Fruit fly (Drosophila melanogaster): ENCODE data around the gene mth.
A peak's percentile ranks its signal among the peaks of the same experiment; 100 is the strongest.

The mth gene

dm6 chr3L:342839-343238, 3.9 kb downstream of the mth start, which contains the start of gene mthl10 (continued):
- TF ChIP-seq exex (tag; optimal IDR thresholded peaks at IDR 0.05) (peak; percentile 8), CG2199 (GFP tag; IDR thresholded peaks at IDR 0.05) (peak; percentile 64; the same call in 1 of the 3 replicates), dmrt99B (tag; optimal IDR thresholded peaks at IDR 0.05) (no peak), CG12391 (tag; optimal IDR thresholded peaks at IDR 0.05) (no peak), Mad (GFP tag; optimal IDR thresholded peaks at IDR 0.05) (no peak), Sox102F (GFP tag; optimal IDR thresholded peaks at IDR 0.05) (no peak), CG18476 (GFP tag; optimal IDR thresholded peaks at IDR 0.05) (no peak), shn (GFP tag; optimal IDR thresholded peaks at IDR 0.05) (no peak), Spps (tag; optimal IDR thresholded peaks at IDR 0.05) (no peak), HmgZ (tag; optimal IDR thresholded peaks at IDR 0.05) (peak; percentile 59), CG1832 (GFP tag; optimal IDR thresholded peaks at IDR 0.05) (no peak), CG11456 (GFP tag; IDR thresholded peaks at IDR 0.05) (no peak), zfh1 (GFP tag; IDR thresholded peaks at IDR 0.05) (no peak), run (tag; optimal IDR thresholded peaks at IDR 0.05) (no peak), Dp (GFP tag; optimal IDR thresholded peaks at IDR 0.05) (peak; percentile 24), trem (tag; optimal IDR thresholded peaks at IDR 0.05) (no peak), CG33557 (GFP tag; optimal IDR thresholded peaks at IDR 0.05) (no peak), Nf-YB (GFP tag; optimal IDR thresholded peaks at IDR 0.05) (peak; percentile 20), ab (GFP tag; optimal IDR thresholded peaks at IDR 0.05) (no peak), CG8359 (GFP tag; optimal IDR thresholded peaks at IDR 0.05; ENCODE audit: borderline replicate concordance) (no peak), E2f2 (GFP tag; IDR thresholded peaks at IDR 0.05) (peak; percentile 22), CG17912 (GFP tag; optimal IDR thresholded peaks at IDR 0.05) (no peak), TFAM (GFP tag; optimal IDR thresholded peaks at IDR 0.05) (no peak), amos (GFP tag; IDR thresholded peaks at IDR 0.05; ENCODE audit: partially characterized antibody) (peak; percentile 12; the same call in 1 of the 2 replicates), CG6654 (GFP tag; optimal IDR thresholded peaks at IDR 0.05) (no peak), chinmo (GFP tag; IDR thresholded peaks at IDR 0.05; ENCODE audit: partially characterized antibody) (0 out of 4 replicates have a peak, but pooled peaks have one; percentile 53), NfI (GFP tag; optimal IDR thresholded peaks at IDR 0.05) (no peak), Trl (optimal IDR thresholded peaks at IDR 0.05) (no peak), Trl (GFP tag; optimal IDR thresholded peaks at IDR 0.05) (no peak), en (GFP tag; optimal IDR thresholded peaks at IDR 0.05) (no peak), ro (GFP tag; IDR thresholded peaks at IDR 0.05) (no peak), eyg (GFP tag; optimal IDR thresholded peaks at IDR 0.05) (no peak), zfh2 (GFP tag; optimal IDR thresholded peaks at IDR 0.05) (no peak), CG6813 (GFP tag; optimal IDR thresholded peaks at IDR 0.05) (no peak), BEAF-32 (GFP tag; optimal IDR thresholded peaks at IDR 0.05) (peak; percentile 4), CG17568 (GFP tag; optimal IDR thresholded peaks at IDR 0.05) (no peak), H15 (GFP tag; IDR thresholded peaks at IDR 0.05) (no peak), ftz-f1 (GFP tag; optimal IDR thresholded peaks at IDR 0.05) (no peak), bab2 (GFP tag; optimal IDR thresholded peaks at IDR 0.05) (no peak), onecut (GFP tag; IDR thresholded peaks at IDR 0.05) (peak; percentile 89), btn (GFP tag; optimal IDR thresholded peaks at IDR 0.05) (no peak), peb (GFP tag; IDR thresholded peaks at IDR 0.05) (no peak), CG12769 (tag; optimal IDR thresholded peaks at IDR 0.05) (peak; percentile 75), yki (optimal IDR thresholded peaks at IDR 0.05) (no peak), sug (tag; optimal IDR thresholded peaks at IDR 0.05) (peak; percentile 11), Dll (GFP tag; IDR thresholded peaks at IDR 0.05; ENCODE audit: partially characterized antibody) (no peak), grn (GFP tag; optimal IDR thresholded peaks at IDR 0.05) (no peak), lab (GFP tag; optimal IDR thresholded peaks at IDR 0.05) (no peak), gfzf (GFP tag; optimal IDR thresholded peaks at IDR 0.05) (peak; percentile 35), CG13775 (GFP tag; optimal IDR thresholded peaks at IDR 0.05) (no peak), Med (GFP tag) (peak; percentile 39)
